Worm (Caenorhabditis elegans) whole organism, L4 larva: ENCODE data around the gene F09G8.7.
A peak's percentile ranks its signal among the peaks of the same experiment; 100 is the strongest.

Experiments
- F10B5.3 ChIP-seq: sonication (generic microtip); optimal IDR thresholded peaks from 2 replicates; lab custom pipeline; 2016; ENCODE audit warnings: mild to moderate bottlenecking, missing genetic modification characterization, missing compliant biosample characterization
- F26F4.8 ChIP-seq: fragments of 200-800 bp; sonication (Bioruptor generic); conservative IDR thresholded peaks from 2 replicates; pipeline ENCODE4 v1.3.6; 2022; ENCODE audit warnings: missing genetic modification characterization, missing compliant biosample characterization
- F37D6.2 ChIP-seq: sonication (generic microtip); optimal IDR thresholded peaks from 2 replicates; lab custom pipeline; 2016; ENCODE audit warnings: mild to moderate bottlenecking, missing genetic modification characterization, missing compliant biosample characterization
- F44E2.7 ChIP-seq: fragments of 200-800 bp; sonication (Bioruptor generic); IDR thresholded peaks from 2 replicates; pipeline ENCODE4 v2.1.2; 2022; ENCODE audit warnings: missing genetic modification characterization, missing compliant biosample characterization
- R02D3.7 ChIP-seq: fragments of 150-350 bp; sonication (generic microtip); optimal IDR thresholded peaks from 3 replicates; lab custom pipeline; 2014; ENCODE audit warnings: missing biosample characterization, missing genetic modification characterization
- T26A8.4 ChIP-seq: fragments of 200-800 bp; sonication (Bioruptor generic); IDR thresholded peaks from 2 replicates; pipeline ENCODE4 v1.3.6; 2022; ENCODE audit warnings: missing genetic modification characterization, missing compliant biosample characterization
- Y75B8A.6 ChIP-seq: fragments of 200-800 bp; sonication (Bioruptor generic); IDR thresholded peaks from 2 replicates; pipeline ENCODE4 v1.3.6; 2022; ENCODE audit warnings: missing genetic modification reagents, missing genetic modification characterization, missing compliant biosample characterization
- ZK546.5 ChIP-seq, 2 experiments: sonication (generic microtip); optimal IDR thresholded peaks; 2 replicates each; lab custom pipeline; 2017; ENCODE audit warnings: missing biosample characterization in 2 of 2, missing genetic modification characterization in 2 of 2
- aly-2 ChIP-seq: sonication (generic microtip); optimal IDR thresholded peaks from 2 replicates; lab custom pipeline; 2018; ENCODE audit warnings: missing biosample characterization, missing genetic modification characterization
- arid-1 ChIP-seq: fragments of 200-800 bp; sonication (Bioruptor generic); conservative IDR thresholded peaks from 2 replicates; pipeline ENCODE4 v1.3.6; 2022; ENCODE audit warnings: missing genetic modification reagents, missing genetic modification characterization, missing compliant biosample characterization
- ceh-44 ChIP-seq: fragments of 200-800 bp; sonication (Bioruptor generic); IDR thresholded peaks from 2 replicates; pipeline ENCODE4 v1.3.6; 2022; ENCODE audit warnings: missing genetic modification reagents, missing genetic modification characterization, missing compliant biosample characterization
- ces-1 ChIP-seq: fragments of 150-350 bp; sonication (generic microtip); optimal IDR thresholded peaks from 4 replicates; lab custom pipeline; 2014; ENCODE audit warnings: missing biosample characterization, missing genetic modification reagents, missing genetic modification characterization
- cey-2 ChIP-seq: sonication (generic microtip); optimal IDR thresholded peaks from 3 replicates; lab custom pipeline; 2017; ENCODE audit warnings: missing genetic modification characterization, mild to moderate bottlenecking, missing compliant biosample characterization, antibody characterized with exemption, borderline replicate concordance; ENCODE audit not compliant: insufficient read depth
- ctbp-1 ChIP-seq: fragments of 200-800 bp; sonication (Bioruptor generic); IDR thresholded peaks from 2 replicates; pipeline ENCODE4 v1.3.6; 2022; ENCODE audit warnings: missing genetic modification reagents, missing genetic modification characterization, missing compliant biosample characterization
- daf-16 ChIP-seq, 3 experiments: sonication (generic microtip); optimal IDR thresholded peaks; 2 replicates each; lab custom pipeline; 2016 to 2017; ENCODE audit warnings: missing genetic modification characterization in 3 of 3, missing genetic modification reagents in 3 of 3, mild to moderate bottlenecking in 2 of 3, missing compliant biosample characterization in 2 of 3, missing biosample characterization in 1 of 3, moderate library complexity in 1 of 3
- daf-19 ChIP-seq: fragments of 200-800 bp; sonication (Bioruptor generic); conservative IDR thresholded peaks from 2 replicates; pipeline ENCODE4 v1.3.6; 2022; ENCODE audit warnings: missing genetic modification characterization, missing compliant biosample characterization
- dmd-6 ChIP-seq: fragments of 200-800 bp; sonication (Bioruptor generic); IDR thresholded peaks from 2 replicates; pipeline ENCODE4 v1.3.6; 2022; ENCODE audit warnings: missing genetic modification reagents, missing genetic modification characterization, missing compliant biosample characterization
- dmd-9 ChIP-seq: fragments of 200-800 bp; sonication (Bioruptor generic); IDR thresholded peaks from 2 replicates; pipeline ENCODE4 v1.3.6; 2022; ENCODE audit warnings: missing genetic modification reagents, missing genetic modification characterization, missing compliant biosample characterization
- duxl-1 ChIP-seq: sonication (generic microtip); optimal IDR thresholded peaks from 2 replicates; lab custom pipeline; 2016; ENCODE audit warnings: mild to moderate bottlenecking, missing genetic modification characterization, moderate library complexity, missing compliant biosample characterization; ENCODE audit not compliant: poor library complexity
- dve-1 ChIP-seq: sonication (generic microtip); optimal IDR thresholded peaks from 2 replicates; lab custom pipeline; 2017; ENCODE audit warnings: antibody characterized with exemption, mild to moderate bottlenecking, missing genetic modification characterization, missing compliant biosample characterization; ENCODE audit not compliant: insufficient read depth
- egl-27 ChIP-seq: sonication (generic microtip); optimal IDR thresholded peaks from 3 replicates; lab custom pipeline; 2017; ENCODE audit warnings: missing biosample characterization, missing genetic modification reagents, missing genetic modification characterization
- egl-43 ChIP-seq: fragments of 200-800 bp; sonication (Bioruptor generic); IDR thresholded peaks from 2 replicates; pipeline ENCODE4 v1.3.6; 2022; ENCODE audit warnings: missing genetic modification reagents, missing genetic modification characterization, missing compliant biosample characterization
- fkh-10 ChIP-seq: fragments of 150-350 bp; optimal IDR thresholded peaks from 2 replicates; lab custom pipeline; 2014; ENCODE audit warnings: missing biosample characterization, missing genetic modification reagents, missing genetic modification characterization
- fos-1 ChIP-seq: fragments of 150-350 bp; optimal IDR thresholded peaks from 2 replicates; lab custom pipeline; 2014; ENCODE audit warnings: missing biosample characterization, missing genetic modification characterization
- hlh-11 ChIP-seq: fragments of 200-800 bp; sonication (Bioruptor generic); optimal IDR thresholded peaks from 2 replicates; lab custom pipeline; 2018; ENCODE audit warnings: mild to moderate bottlenecking, missing genetic modification characterization, missing compliant biosample characterization
- lin-13 ChIP-seq: fragments of 150-350 bp; optimal IDR thresholded peaks from 2 replicates; lab custom pipeline; 2014; ENCODE audit warnings: missing biosample characterization, missing genetic modification reagents, missing genetic modification characterization
- lin-39 ChIP-seq: fragments of 150-350 bp; optimal IDR thresholded peaks from 2 replicates; lab custom pipeline; 2014; ENCODE audit warnings: missing biosample characterization, missing genetic modification reagents, missing genetic modification characterization
- lir-3 ChIP-seq: sonication (generic microtip); optimal IDR thresholded peaks from 2 replicates; lab custom pipeline; 2016; ENCODE audit warnings: mild to moderate bottlenecking, missing genetic modification characterization, missing compliant biosample characterization
- lsy-2 ChIP-seq, 2 experiments: fragments of 150-350 bp in 1 of 2; sonication (generic microtip) in 1 of 2; optimal IDR thresholded peaks; 2 replicates each; lab custom pipeline; 2014 to 2017; ENCODE audit warnings: missing biosample characterization in 2 of 2, missing genetic modification characterization in 2 of 2
- madf-9 ChIP-seq: fragments of 200-800 bp; sonication (Bioruptor generic); conservative IDR thresholded peaks from 2 replicates; pipeline ENCODE4 v1.3.6; 2022; ENCODE audit warnings: missing genetic modification reagents, missing genetic modification characterization, missing compliant biosample characterization
- mdt-29 ChIP-seq: fragments of 200-800 bp; sonication (Bioruptor generic); IDR thresholded peaks from 2 replicates; pipeline ENCODE4 v1.3.6; 2022; ENCODE audit warnings: missing genetic modification reagents, missing genetic modification characterization, missing compliant biosample characterization
- mep-1 ChIP-seq: fragments of 150-350 bp; sonication (generic microtip); optimal IDR thresholded peaks from 3 replicates; lab custom pipeline; 2014; ENCODE audit warnings: missing biosample characterization, missing genetic modification characterization
- mxl-2 ChIP-seq: fragments of 200-800 bp; sonication (Bioruptor generic); conservative IDR thresholded peaks from 2 replicates; pipeline ENCODE4 v1.3.6; 2022; ENCODE audit warnings: missing genetic modification reagents, missing genetic modification characterization, missing compliant biosample characterization
- nhr-10 ChIP-seq: fragments of 150-350 bp; optimal IDR thresholded peaks from 2 replicates; lab custom pipeline; 2014; ENCODE audit warnings: missing biosample characterization, missing genetic modification characterization
- nhr-11 ChIP-seq: fragments of 150-350 bp; optimal IDR thresholded peaks from 2 replicates; lab custom pipeline; 2014; ENCODE audit warnings: missing biosample characterization, missing genetic modification characterization
- nhr-111 ChIP-seq: fragments of 200-800 bp; sonication (Bioruptor generic); optimal IDR thresholded peaks from 2 replicates; lab custom pipeline; 2018; ENCODE audit warnings: mild to moderate bottlenecking, missing genetic modification characterization, missing compliant biosample characterization
- nhr-237 ChIP-seq: sonication (generic microtip); optimal IDR thresholded peaks from 2 replicates; lab custom pipeline; 2017; ENCODE audit warnings: missing biosample characterization, missing genetic modification characterization
- pha-4 ChIP-seq, 2 experiments: fragments of 150-350 bp in 1 of 2; fragments of 200-800 bp in 1 of 2; sonication (Bioruptor generic) in 1 of 2; IDR thresholded peaks in 1 of 2; optimal IDR thresholded peaks in 1 of 2; 2 replicates each; pipeline versions ENCODE4 v1.3.6 to Lab custom; 2014 to 2022; ENCODE audit warnings: missing genetic modification characterization in 2 of 2, missing genetic modification reagents in 2 of 2, missing biosample characterization in 1 of 2, missing compliant biosample characterization in 1 of 2
- rbr-2 ChIP-seq: sonication (generic microtip); optimal IDR thresholded peaks from 2 replicates; lab custom pipeline; 2016; ENCODE audit warnings: missing genotype, missing genetic modification characterization, missing compliant biosample characterization
- sdz-12 ChIP-seq: fragments of 200-800 bp; sonication (Bioruptor generic); optimal IDR thresholded peaks from 2 replicates; lab custom pipeline; 2018; ENCODE audit warnings: mild to moderate bottlenecking, missing genetic modification characterization, missing compliant biosample characterization
- snpc-1.2 ChIP-seq: fragments of 200-800 bp; sonication (Bioruptor generic); IDR thresholded peaks from 2 replicates; pipeline ENCODE4 v1.3.6; 2022; ENCODE audit warnings: missing genetic modification reagents, missing genetic modification characterization, missing compliant biosample characterization
- snpc-4 ChIP-seq: fragments of 150-350 bp; optimal IDR thresholded peaks from 2 replicates; lab custom pipeline; 2014; ENCODE audit warnings: missing biosample characterization, missing genetic modification characterization
- spr-1 ChIP-seq: sonication (generic microtip); optimal IDR thresholded peaks from 2 replicates; lab custom pipeline; 2016; ENCODE audit warnings: mild to moderate bottlenecking, missing genetic modification characterization, missing compliant biosample characterization
- tra-1 ChIP-seq: fragments of 200-800 bp; sonication (Bioruptor generic); IDR thresholded peaks from 2 replicates; pipeline ENCODE4 v1.3.6; 2022; ENCODE audit warnings: missing genetic modification reagents, missing genetic modification characterization, missing compliant biosample characterization
- unc-62 ChIP-seq, 3 experiments: fragments of 150-350 bp in 1 of 3; sonication (generic microtip); optimal IDR thresholded peaks in 2 of 3; peaks in 1 of 3; 1 replicate in 1 of 3; 2 replicates in 2 of 3; lab custom pipeline; 2014 to 2017; ENCODE audit warnings: missing biosample characterization in 3 of 3, missing genetic modification characterization in 3 of 3, missing genetic modification reagents in 3 of 3, missing genotype in 1 of 3
- vab-7 ChIP-seq: fragments of 200-800 bp; sonication (Bioruptor generic); IDR thresholded peaks from 2 replicates; pipeline ENCODE4 v1.3.6; 2022; ENCODE audit warnings: missing genetic modification reagents, missing genetic modification characterization, missing compliant biosample characterization

F09G8.7 gene

DNA sequence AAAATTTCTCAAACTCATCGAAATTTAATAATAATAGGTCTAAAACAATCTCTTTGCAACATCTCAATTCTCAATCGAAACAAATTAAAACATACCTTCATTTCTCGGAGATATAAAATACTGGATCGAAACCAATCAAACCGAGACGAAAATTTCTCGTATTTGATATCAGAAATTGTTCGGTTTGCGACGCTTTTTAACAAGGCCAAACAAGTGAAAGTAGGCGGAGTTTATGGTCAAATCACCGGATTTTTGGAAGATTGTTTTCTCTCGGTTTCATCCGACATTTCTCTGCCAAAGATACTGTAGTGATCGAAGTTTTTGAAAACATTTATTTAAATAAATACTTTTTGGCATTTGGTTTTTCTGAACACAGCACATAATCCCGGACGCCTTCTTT lies 32.8 kb downstream of the F09G8.7 start, which contains the start of gene C02F5.14:
Gene C02F5.14 (minus strand): TSS at position 157 of the 400 bp plus-strand sequence.
- no peak for TF ChIP-seq daf-19
- no peak for TF ChIP-seq ceh-44 (GFP tag; lab: Robert Waterston, UW)
- no peak for TF ChIP-seq lin-13 (GFP tag; lab: Kevin White, UChicago)

DNA sequence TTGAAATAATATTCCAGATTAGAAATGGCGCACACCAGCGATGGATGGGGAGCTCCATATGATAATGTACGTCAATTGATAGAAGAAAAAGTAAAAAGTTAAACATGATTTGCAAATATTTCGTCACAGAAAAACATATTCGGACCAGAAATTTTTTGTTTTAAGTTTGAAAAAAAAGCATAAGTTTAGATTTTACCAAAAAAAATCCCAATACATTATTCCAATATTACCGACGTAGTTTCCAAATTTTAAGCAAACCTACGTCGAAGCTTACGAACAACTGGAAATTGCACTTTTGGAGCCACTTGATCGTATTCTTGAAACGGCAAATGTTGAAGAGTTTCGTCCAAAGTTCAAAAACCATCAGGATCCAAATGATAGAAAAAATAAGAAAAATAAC lies 35.5 kb downstream of the F09G8.7 start, which contains the start of gene henn-1:
Gene henn-1 (plus strand): TSS at position 18 of the 400 bp plus-strand sequence.
- TF ChIP-seq ZK546.5 (tag; optimal IDR thresholded peaks at IDR 0.05; lab: Kevin White, UChicago) (no peak), F10B5.3 (no peak), aly-2 (tag; lab: Kevin White, UChicago) (no peak), pha-4 (GFP tag; IDR thresholded peaks at IDR 0.05; lab: Robert Waterston, UW) (no peak), pha-4 (tag; optimal IDR thresholded peaks at IDR 0.05; lab: Kevin White, UChicago) (no peak), sdz-12 (GFP tag; lab: Kevin White, UChicago) (peak; percentile 27), fkh-10 (GFP tag; lab: Kevin White, UChicago) (no peak), lsy-2 (tag; optimal IDR thresholded peaks at IDR 0.05; lab: Kevin White, UChicago) (no peak), ces-1 (no peak), arid-1 (0 out of 2 replicates have a peak, but pooled peaks have one; percentile 21), cey-2 (tag; lab: Kevin White, UChicago) (no peak), fos-1 (no peak), duxl-1 (no peak), nhr-111 (GFP tag; lab: Kevin White, UChicago) (no peak), dve-1 (tag; lab: Kevin White, UChicago) (peak; percentile 16), F44E2.7 (GFP tag; lab: Robert Waterston, UW) (no peak), snpc-4 (tag; lab: Kevin White, UChicago) (no peak), T26A8.4 (GFP tag; lab: Robert Waterston, UW) (no peak), lin-39 (tag; lab: Kevin White, UChicago) (peak; percentile 48), dmd-6 (GFP tag; lab: Robert Waterston, UW) (no peak), hlh-11 (tag; lab: Kevin White, UChicago) (peak; percentile 3), F26F4.8 (GFP tag; lab: Robert Waterston, UW) (no peak), unc-62 (GFP tag; optimal IDR thresholded peaks at IDR 0.05 in 1 of 2; lab: Kevin White, UChicago) (peak in 1 of 2 experiments; percentile 56), unc-62 (tag; optimal IDR thresholded peaks at IDR 0.05; lab: Kevin White, UChicago) (no peak), tra-1 (GFP tag; lab: Robert Waterston, UW) (no peak), nhr-11 (tag; lab: Kevin White, UChicago) (no peak), vab-7 (GFP tag; lab: Robert Waterston, UW) (no peak), nhr-10 (tag; lab: Kevin White, UChicago) (no peak), daf-16 (GFP tag; optimal IDR thresholded peaks at IDR 0.05; lab: Kevin White, UChicago) (no peak), daf-16 (tag; optimal IDR thresholded peaks at IDR 0.05; lab: Kevin White, UChicago) (no peak), egl-27 (tag; lab: Kevin White, UChicago) (no peak), madf-9 (GFP tag; lab: Robert Waterston, UW) (no peak), mdt-29 (GFP tag; lab: Robert Waterston, UW) (no peak), dmd-9 (GFP tag; lab: Robert Waterston, UW) (no peak), mxl-2 (GFP tag; lab: Robert Waterston, UW) (no peak), snpc-1.2 (GFP tag; lab: Robert Waterston, UW) (no peak), mep-1 (tag; lab: Kevin White, UChicago) (peak; percentile 10), lir-3 (tag; lab: Kevin White, UChicago) (no peak), spr-1 (tag; lab: Kevin White, UChicago) (no peak), ctbp-1 (GFP tag; lab: Robert Waterston, UW) (0 out of 2 replicates have a peak, but pooled peaks have one; percentile 8), egl-43 (no peak), R02D3.7 (tag; lab: Kevin White, UChicago) (no peak), nhr-237 (tag; lab: Kevin White, UChicago) (no peak), F37D6.2 (tag; lab: Kevin White, UChicago) (no peak), Y75B8A.6 (GFP tag; lab: Robert Waterston, UW) (no peak), rbr-2 (no peak)
